Worm (Caenorhabditis elegans) whole organism, young adult: ENCODE results near the gene C48B4.6.

Experiments
- B0019.2 ChIP-seq: fragments of 200-800 bp; sonication (Bioruptor generic); conservative IDR thresholded peaks from 2 replicates; pipeline ENCODE4 v1.3.6; 2022; ENCODE audit warnings: missing genetic modification reagents, missing genetic modification characterization, missing compliant biosample characterization
- C06A6.2 ChIP-seq: fragments of 200-800 bp; sonication (Bioruptor generic); conservative IDR thresholded peaks from 2 replicates; pipeline ENCODE4 v1.3.6; 2022; ENCODE audit warnings: missing genetic modification characterization, missing compliant biosample characterization
- F22D6.2 ChIP-seq: sonication (generic microtip); optimal IDR thresholded peaks from 2 replicates; lab custom pipeline; 2016; ENCODE audit warnings: mild to moderate bottlenecking, missing genetic modification characterization, missing compliant biosample characterization
- F49E8.2 ChIP-seq: sonication (generic microtip); optimal IDR thresholded peaks from 3 replicates; lab custom pipeline; 2017; ENCODE audit warnings: missing genetic modification characterization, mild to moderate bottlenecking, missing compliant biosample characterization, antibody characterized with exemption, moderate library complexity; ENCODE audit not compliant: insufficient read depth
- F57C9.4 ChIP-seq: sonication (generic microtip); optimal IDR thresholded peaks from 2 replicates; lab custom pipeline; 2017; ENCODE audit warnings: mild to moderate bottlenecking, missing genetic modification characterization, missing compliant biosample characterization
- K12H6.12 ChIP-seq: fragments of 200-800 bp; sonication (Bioruptor generic); optimal IDR thresholded peaks from 2 replicates; lab custom pipeline; 2018; ENCODE audit warnings: mild to moderate bottlenecking, missing genetic modification characterization, missing compliant biosample characterization
- Y79H2A.3 ChIP-seq: fragments of 200-800 bp; sonication (Bioruptor generic); conservative IDR thresholded peaks from 2 replicates; pipeline ENCODE4 v1.3.6; 2022; ENCODE audit warnings: missing genetic modification reagents, missing genetic modification characterization, missing compliant biosample characterization
- athp-1 ChIP-seq: sonication (generic microtip); optimal IDR thresholded peaks from 2 replicates; lab custom pipeline; 2017; ENCODE audit warnings: mild to moderate bottlenecking, missing genetic modification characterization, missing compliant biosample characterization
- attf-3 ChIP-seq: fragments of 200-800 bp; sonication (Bioruptor generic); conservative IDR thresholded peaks from 2 replicates; pipeline ENCODE4 v1.3.6; 2022; ENCODE audit warnings: missing genetic modification reagents, missing genetic modification characterization, missing compliant biosample characterization
- cebp-2 ChIP-seq: fragments of 200-800 bp; sonication (Bioruptor generic); IDR thresholded peaks from 2 replicates; pipeline ENCODE4 v1.3.6; 2022; ENCODE audit warnings: missing genetic modification characterization, missing compliant biosample characterization
- ceh-27 ChIP-seq: fragments of 200-800 bp; sonication (Bioruptor generic); optimal IDR thresholded peaks from 2 replicates; lab custom pipeline; 2018; ENCODE audit warnings: mild to moderate bottlenecking, missing genetic modification characterization, moderate library complexity, missing compliant biosample characterization
- ceh-79 ChIP-seq: sonication (generic microtip); optimal IDR thresholded peaks from 2 replicates; lab custom pipeline; 2017; ENCODE audit warnings: mild to moderate bottlenecking, missing genetic modification characterization, missing compliant biosample characterization
- die-1 ChIP-seq: sonication (generic microtip); optimal IDR thresholded peaks from 2 replicates; lab custom pipeline; 2016; ENCODE audit warnings: missing genotype, mild to moderate bottlenecking, missing genetic modification characterization, missing compliant biosample characterization
- fkh-3 ChIP-seq: sonication (generic microtip); optimal IDR thresholded peaks from 2 replicates; lab custom pipeline; 2016; ENCODE audit warnings: mild to moderate bottlenecking, missing genetic modification characterization, missing compliant biosample characterization
- him-1 ChIP-seq: sonication (generic microtip); optimal IDR thresholded peaks from 2 replicates; lab custom pipeline; 2016; ENCODE audit warnings: missing genotype, missing genetic modification reagents, missing genetic modification characterization, missing compliant biosample characterization
- hmg-1.2 ChIP-seq: fragments of 200-800 bp; sonication (Bioruptor generic); IDR thresholded peaks from 2 replicates; pipeline ENCODE4 v1.3.6; 2022; ENCODE audit warnings: missing genetic modification reagents, missing genetic modification characterization, missing compliant biosample characterization
- hrde-1 ChIP-seq: sonication (generic microtip); optimal IDR thresholded peaks from 2 replicates; lab custom pipeline; 2016; ENCODE audit warnings: missing genetic modification characterization, mild to moderate bottlenecking, missing compliant biosample characterization, moderate library complexity, missing genotype, missing genetic modification reagents, borderline replicate concordance
- lag-1 ChIP-seq: fragments of 200-800 bp; sonication (Bioruptor generic); IDR thresholded peaks from 2 replicates; pipeline ENCODE4 v1.3.6; 2022; ENCODE audit warnings: missing genetic modification reagents, missing genetic modification characterization, missing compliant biosample characterization
- lin-26 ChIP-seq: fragments of 200-800 bp; sonication (Bioruptor generic); IDR thresholded peaks from 2 replicates; pipeline ENCODE4 v1.3.6; 2022; ENCODE audit warnings: missing genetic modification reagents, missing genetic modification characterization, missing compliant biosample characterization
- lsl-1 ChIP-seq: fragments of 200-800 bp; sonication (Bioruptor generic); optimal IDR thresholded peaks from 2 replicates; lab custom pipeline; 2018; ENCODE audit warnings: mild to moderate bottlenecking, missing genetic modification characterization, moderate library complexity, missing compliant biosample characterization
- madf-6 ChIP-seq: fragments of 200-800 bp; sonication (Bioruptor generic); IDR thresholded peaks from 2 replicates; pipeline ENCODE4 v1.3.6; 2022; ENCODE audit warnings: missing genetic modification reagents, missing genetic modification characterization, missing compliant biosample characterization
- mes-4 ChIP-seq: sonication (generic microtip); optimal IDR thresholded peaks from 2 replicates; lab custom pipeline; 2016; ENCODE audit warnings: missing genotype, missing genetic modification characterization, missing compliant biosample characterization
- mxl-1 ChIP-seq: sonication (generic microtip); optimal IDR thresholded peaks from 2 replicates; lab custom pipeline; 2016; ENCODE audit warnings: missing genetic modification characterization, missing compliant biosample characterization
- nhr-179 ChIP-seq: sonication (generic microtip); optimal IDR thresholded peaks from 2 replicates; lab custom pipeline; 2016; ENCODE audit warnings: mild to moderate bottlenecking, missing genetic modification characterization, missing compliant biosample characterization
- rpc-1 ChIP-seq, 2 experiments: fragments of 150-350 bp in 1 of 2; sonication (generic microtip) in 1 of 2; optimal IDR thresholded peaks; 2 replicates each; lab custom pipeline; 2014 to 2018; ENCODE audit warnings: missing biosample characterization in 1 of 2, missing genetic modification characterization in 1 of 2, missing genetic modification reagents in 1 of 2, missing genotype in 1 of 2
- snpc-1.3 ChIP-seq: sonication (generic microtip); optimal IDR thresholded peaks from 2 replicates; lab custom pipeline; 2017; ENCODE audit warnings: missing genetic modification characterization, mild to moderate bottlenecking, missing compliant biosample characterization, antibody characterized with exemption, moderate library complexity, missing genotype, missing genetic modification reagents; ENCODE audit not compliant: insufficient read depth
- snpc-3.4 ChIP-seq: sonication (generic microtip); optimal IDR thresholded peaks from 2 replicates; lab custom pipeline; 2017; ENCODE audit warnings: missing genetic modification characterization, mild to moderate bottlenecking, missing compliant biosample characterization, antibody characterized with exemption, moderate library complexity, missing genotype, missing genetic modification reagents
- somi-1 ChIP-seq: fragments of 200-800 bp; sonication (Bioruptor generic); optimal IDR thresholded peaks from 2 replicates; lab custom pipeline; 2018; ENCODE audit warnings: mild to moderate bottlenecking, missing genetic modification characterization, missing compliant biosample characterization
- unc-130 ChIP-seq: sonication (generic microtip); optimal IDR thresholded peaks from 2 replicates; lab custom pipeline; 2016; ENCODE audit warnings: missing genetic modification reagents, missing genetic modification characterization, missing compliant biosample characterization
- xnd-1 ChIP-seq: sonication (generic microtip); optimal IDR thresholded peaks from 2 replicates; lab custom pipeline; 2016; ENCODE audit warnings: missing genotype, missing genetic modification reagents, missing genetic modification characterization, missing compliant biosample characterization
- ztf-22 ChIP-seq: fragments of 200-800 bp; sonication (Bioruptor generic); optimal IDR thresholded peaks from 2 replicates; lab custom pipeline; 2018; ENCODE audit warnings: mild to moderate bottlenecking, missing genetic modification characterization, moderate library complexity, missing compliant biosample characterization
- ztf-25 ChIP-seq: fragments of 200-800 bp; sonication (Bioruptor generic); IDR thresholded peaks from 2 replicates; pipeline ENCODE4 v1.3.6; 2022; ENCODE audit warnings: missing genetic modification reagents, missing genetic modification characterization, missing compliant biosample characterization

Gene C48B4.6

ce11 chrIII:9516148-9516547 is 42.2 kb downstream of the C48B4.6 start, which contains the start of gene F55H2.7:
F55H2.7 (minus strand) TSS chrIII:9516248.
- TF ChIP-seq snpc-3.4 (tag; lab: Kevin White, UChicago) (peak; percentile 8), F49E8.2 (tag; lab: Kevin White, UChicago) (no peak)
- TF ChIP-seq, all 124 proteins: peak for 1

- TF ChIP-seq mxl-1 (no peak), K12H6.12 (tag; lab: Kevin White, UChicago) (no peak), B0019.2 (GFP tag; lab: Robert Waterston, UW) (no peak), somi-1 (GFP tag; lab: Kevin White, UChicago) (no peak), lsl-1 (GFP tag; lab: Kevin White, UChicago) (no peak), lag-1 (GFP tag; lab: Robert Waterston, UW) (no peak), F49E8.2 (tag; lab: Kevin White, UChicago) (no peak), unc-130 (no peak), F22D6.2 (tag; lab: Kevin White, UChicago) (no peak), xnd-1 (tag; lab: Kevin White, UChicago) (no peak), ztf-22 (no peak), nhr-179 (tag; lab: Kevin White, UChicago) (no peak), cebp-2 (GFP tag; lab: Robert Waterston, UW) (no peak), ztf-25 (GFP tag; lab: Robert Waterston, UW) (no peak), F57C9.4 (tag; lab: Kevin White, UChicago) (no peak), die-1 (tag; lab: Kevin White, UChicago) (no peak)
Measured at ce11 chrIII:9513569-9513968, 44.8 kb downstream of the C48B4.6 start, which contains the start of gene F55H2.8. F55H2.8 (plus strand) TSS chrIII:9513869.

- TF ChIP-seq madf-6 (GFP tag; lab: Robert Waterston, UW), result 0 out of 2 replicates have a peak, but pooled peaks have one; percentile 20
- TF ChIP-seq fkh-3 (tag; lab: Kevin White, UChicago), result no peak
- TF ChIP-seq attf-3, result no peak
- peak; percentile 8 for TF ChIP-seq athp-1 (tag; lab: Kevin White, UChicago)
- TF ChIP-seq him-1, result peak; percentile 92
- TF ChIP-seq ceh-27, result no peak
- TF ChIP-seq C06A6.2 (GFP tag; lab: Robert Waterston, UW), result no peak
- no peak for TF ChIP-seq rpc-1 (optimal IDR thresholded peaks at IDR 0.05; lab: Kevin White, UChicago)
- no peak for TF ChIP-seq rpc-1 (tag; optimal IDR thresholded peaks at IDR 0.05; lab: Kevin White, UChicago)
- TF ChIP-seq hrde-1 (tag; lab: Kevin White, UChicago), result peak; percentile 14
- 0 out of 2 replicates have a peak, but pooled peaks have one; percentile 17 for TF ChIP-seq hmg-1.2 (GFP tag; lab: Robert Waterston, UW)
- 0 out of 2 replicates have a peak, but pooled peaks have one; percentile 29 for TF ChIP-seq Y79H2A.3
- TF ChIP-seq snpc-1.3 (tag; lab: Kevin White, UChicago), result peak; percentile 2
- no peak for TF ChIP-seq ztf-25 (GFP tag; lab: Robert Waterston, UW)
- TF ChIP-seq, all 124 proteins: peak for 7
Measured at ce11 chrIII:9513006-9513405, 45.4 kb downstream of the C48B4.6 start.

- TF ChIP-seq fkh-3 (tag; lab: Kevin White, UChicago) (no peak), snpc-1.3 (tag; lab: Kevin White, UChicago) (no peak), ceh-79 (tag; lab: Kevin White, UChicago) (no peak), lin-26 (GFP tag; lab: Robert Waterston, UW) (no peak), mes-4 (no peak)
Measured at ce11 chrIII:9511660-9512059, 46.7 kb downstream of the C48B4.6 start.
